Fruit fly (Drosophila melanogaster) whole organism, embryonic: ENCODE results near the gene CG42726.

Experiments used
- Adf1 ChIP-seq: fragments of 200-800 bp; sonication (Bioruptor generic); IDR thresholded peaks from 2 replicates; pipeline ENCODE4 v1.3.6; 2022; ENCODE audit warnings: missing biosample characterization, missing genetic modification characterization
- CG10274 ChIP-seq: fragments of 200-800 bp; sonication (Bioruptor generic); optimal IDR thresholded peaks from 3 replicates; lab custom pipeline; 2017; ENCODE audit warnings: missing biosample characterization, mild to moderate bottlenecking, missing genetic modification characterization
- CG11247 ChIP-seq: fragments of 200-800 bp; sonication (Bioruptor generic); IDR thresholded peaks from 2 replicates; pipeline ENCODE4 v1.3.6; 2022; ENCODE audit warnings: missing biosample characterization, missing genetic modification characterization
- CG12155 ChIP-seq: fragments of 200-800 bp; sonication (Bioruptor generic); optimal IDR thresholded peaks from 3 replicates; lab custom pipeline; 2016; ENCODE audit warnings: missing biosample characterization, missing genetic modification characterization
- CG12219 ChIP-seq: fragments of 200-800 bp; sonication (Bioruptor generic); optimal IDR thresholded peaks from 3 replicates; lab custom pipeline; 2018; ENCODE audit warnings: missing biosample characterization, mild to moderate bottlenecking, missing genetic modification characterization
- CG12942 ChIP-seq: fragments of 200-800 bp; sonication (Bioruptor generic); optimal IDR thresholded peaks from 3 replicates; lab custom pipeline; 2016; ENCODE audit warnings: missing biosample characterization, missing genetic modification characterization
- CG14050 ChIP-seq: fragments of 200-800 bp; sonication (Bioruptor generic); IDR thresholded peaks from 3 replicates; pipeline ENCODE4 v1.3.6; 2022; ENCODE audit warnings: missing biosample characterization, missing genetic modification characterization
- CG15479 ChIP-seq: fragments of 200-800 bp; sonication (Bioruptor generic); optimal IDR thresholded peaks from 3 replicates; lab custom pipeline; 2019; ENCODE audit warnings: missing biosample characterization, mild to moderate bottlenecking, missing genetic modification characterization, moderate library complexity
- CG17568 ChIP-seq: fragments of 200-800 bp; sonication (Bioruptor generic); optimal IDR thresholded peaks from 2 replicates; lab custom pipeline; 2018; ENCODE audit warnings: missing biosample characterization, mild to moderate bottlenecking, missing genetic modification characterization, moderate library complexity
- CG32532 ChIP-seq: fragments of 200-800 bp; sonication (Bioruptor generic); IDR thresholded peaks from 2 replicates; pipeline ENCODE4 v1.3.6; 2022; ENCODE audit warnings: missing biosample characterization, missing genetic modification characterization
- CG3995 ChIP-seq: fragments of 200-800 bp; sonication (Bioruptor generic); optimal IDR thresholded peaks from 3 replicates; lab custom pipeline; 2016; ENCODE audit warnings: missing biosample characterization, missing genetic modification characterization
- CG5245 ChIP-seq: fragments of 200-800 bp; sonication (Bioruptor generic); optimal IDR thresholded peaks from 3 replicates; lab custom pipeline; 2016; ENCODE audit warnings: missing biosample characterization, missing genetic modification characterization
- CG6854 ChIP-seq: fragments of 200-800 bp; sonication (Bioruptor generic); optimal IDR thresholded peaks from 3 replicates; lab custom pipeline; 2017; ENCODE audit warnings: missing biosample characterization, mild to moderate bottlenecking, missing genetic modification characterization
- CG7372 ChIP-seq: fragments of 200-800 bp; sonication (Bioruptor generic); IDR thresholded peaks from 2 replicates; pipeline ENCODE4 v1.3.6; 2022; ENCODE audit warnings: missing biosample characterization, missing genetic modification characterization
- CG8478 ChIP-seq: fragments of >200 bp; optimal IDR thresholded peaks from 2 replicates; lab custom pipeline; 2018
- CG9215 ChIP-seq: fragments of 200-800 bp; sonication (Bioruptor generic); IDR thresholded peaks from 2 replicates; pipeline ENCODE4 v1.3.6; 2022; ENCODE audit warnings: missing biosample characterization, missing genetic modification characterization
- CoRest ChIP-seq: fragments of 200-800 bp; sonication (Bioruptor generic); optimal IDR thresholded peaks from 3 replicates; lab custom pipeline; 2018; ENCODE audit warnings: missing biosample characterization, mild to moderate bottlenecking, missing genetic modification characterization, moderate library complexity
- D19A ChIP-seq: fragments of 200-800 bp; optimal IDR thresholded peaks from 3 replicates; lab custom pipeline; 2019; ENCODE audit warnings: missing biosample characterization, mild to moderate bottlenecking, missing genetic modification characterization, moderate library complexity
- Dbx ChIP-seq: fragments of 200-800 bp; sonication (Bioruptor generic); IDR thresholded peaks from 3 replicates; pipeline ENCODE4 v1.3.6; 2022; ENCODE audit warnings: missing biosample characterization, missing genetic modification characterization
- Deaf1 ChIP-seq: fragments of 200-800 bp; optimal IDR thresholded peaks from 3 replicates; lab custom pipeline; 2019; ENCODE audit warnings: missing biosample characterization, mild to moderate bottlenecking, missing genetic modification characterization, moderate library complexity
- Dek ChIP-seq: fragments of 200-800 bp; sonication (Bioruptor generic); optimal IDR thresholded peaks from 3 replicates; lab custom pipeline; 2019; ENCODE audit warnings: missing biosample characterization, mild to moderate bottlenecking, missing genetic modification characterization, moderate library complexity
- H15 ChIP-seq: fragments of 200-800 bp; sonication (Bioruptor generic); IDR thresholded peaks from 3 replicates; pipeline ENCODE4 v1.3.6; 2022; ENCODE audit warnings: missing biosample characterization, missing genetic modification characterization
- HmgD ChIP-seq: fragments of 200-800 bp; sonication (Bioruptor generic); optimal IDR thresholded peaks from 3 replicates; lab custom pipeline; 2016; ENCODE audit warnings: missing biosample characterization, missing genetic modification characterization
- Hmx ChIP-seq: fragments of 200-800 bp; sonication (Bioruptor generic); optimal IDR thresholded peaks from 2 replicates; lab custom pipeline; 2016; ENCODE audit warnings: missing biosample characterization, missing genetic modification characterization
- MTF-1 ChIP-seq: fragments of 200-800 bp; sonication (Bioruptor generic); optimal IDR thresholded peaks from 2 replicates; lab custom pipeline; 2018; ENCODE audit warnings: missing biosample characterization, mild to moderate bottlenecking, missing genetic modification characterization, borderline replicate concordance
- Max ChIP-seq: fragments of 200-800 bp; sonication (Bioruptor generic); optimal IDR thresholded peaks from 2 replicates; lab custom pipeline; 2016; ENCODE audit warnings: missing biosample characterization, mild to moderate bottlenecking, missing genetic modification characterization
- Mes4 ChIP-seq: fragments of 200-800 bp; sonication (Bioruptor generic); optimal IDR thresholded peaks from 2 replicates; lab custom pipeline; 2016; ENCODE audit warnings: missing biosample characterization, missing genetic modification characterization
- NK7.1 ChIP-seq: fragments of 200-800 bp; sonication (Bioruptor generic); optimal IDR thresholded peaks from 3 replicates; lab custom pipeline; 2016; ENCODE audit warnings: missing biosample characterization, missing genetic modification characterization
- Oaz ChIP-seq: fragments of 200-800 bp; sonication (Bioruptor generic); IDR thresholded peaks from 2 replicates; pipeline ENCODE4 v1.3.6; 2022; ENCODE audit warnings: missing biosample characterization, missing genetic modification characterization
- Opbp ChIP-seq: fragments of 200-800 bp; sonication (Bioruptor generic); IDR thresholded peaks from 3 replicates; pipeline ENCODE4 v1.3.6; 2022; ENCODE audit warnings: missing biosample characterization, missing genetic modification characterization; ENCODE audit not compliant: partially characterized antibody
- Poxn ChIP-seq: fragments of 200-800 bp; sonication (Bioruptor generic); IDR thresholded peaks from 2 replicates; pipeline ENCODE4 v1.3.6; 2022; ENCODE audit warnings: missing biosample characterization, missing genetic modification characterization
- Six4 ChIP-seq: fragments of 200-800 bp; sonication (Bioruptor generic); optimal IDR thresholded peaks from 2 replicates; lab custom pipeline; 2016; ENCODE audit warnings: missing biosample characterization, missing genetic modification characterization
- Spps ChIP-seq: fragments of 200-800 bp; sonication (Bioruptor generic); optimal IDR thresholded peaks from 2 replicates; lab custom pipeline; 2018; ENCODE audit warnings: missing biosample characterization, mild to moderate bottlenecking, missing genetic modification characterization
- Xbp1 ChIP-seq: fragments of 200-800 bp; sonication (Bioruptor generic); optimal IDR thresholded peaks from 3 replicates; lab custom pipeline; 2016; ENCODE audit warnings: missing biosample characterization, mild to moderate bottlenecking, missing genetic modification characterization
- br ChIP-seq: fragments of >200 bp; optimal IDR thresholded peaks from 2 replicates; lab custom pipeline; 2017
- emc ChIP-seq: fragments of 200-800 bp; sonication (Bioruptor generic); optimal IDR thresholded peaks from 2 replicates; lab custom pipeline; 2016; ENCODE audit warnings: missing biosample characterization, missing genetic modification characterization
- en ChIP-seq: fragments of 200-800 bp; sonication (Bioruptor generic); optimal IDR thresholded peaks from 2 replicates; lab custom pipeline; 2016; ENCODE audit warnings: missing biosample characterization, missing genetic modification characterization
- grau ChIP-seq: fragments of 200-800 bp; optimal IDR thresholded peaks from 3 replicates; lab custom pipeline; 2019; ENCODE audit warnings: missing biosample characterization, mild to moderate bottlenecking, missing genetic modification characterization, moderate library complexity
- gt ChIP-seq: fragments of 200-800 bp; sonication (Bioruptor generic); IDR thresholded peaks from 2 replicates; pipeline ENCODE4 v1.3.6; 2022; ENCODE audit warnings: missing biosample characterization, missing genetic modification characterization
- lmd ChIP-seq: fragments of 200-800 bp; sonication (Bioruptor generic); IDR thresholded peaks from 2 replicates; pipeline ENCODE4 v1.3.6; 2022; ENCODE audit warnings: missing biosample characterization, missing genetic modification characterization
- mirr ChIP-seq: fragments of 200-800 bp; sonication (Bioruptor generic); optimal IDR thresholded peaks from 3 replicates; lab custom pipeline; 2018; ENCODE audit warnings: missing biosample characterization, mild to moderate bottlenecking, missing genetic modification characterization
- pho ChIP-seq: fragments of 200-800 bp; sonication (Bioruptor generic); optimal IDR thresholded peaks from 2 replicates; lab custom pipeline; 2016; ENCODE audit warnings: missing biosample characterization, missing genetic modification characterization
- pita ChIP-seq: fragments of 200-800 bp; sonication (Bioruptor generic); optimal IDR thresholded peaks from 2 replicates; lab custom pipeline; 2017; ENCODE audit warnings: missing biosample characterization, mild to moderate bottlenecking, missing genetic modification characterization
- sens ChIP-seq: fragments of 200-800 bp; sonication (Bioruptor generic); peaks from one replicate; lab custom pipeline; 2016; ENCODE audit warnings: missing biosample characterization, missing genetic modification characterization
- slou ChIP-seq: fragments of 200-800 bp; sonication (Bioruptor generic); optimal IDR thresholded peaks from 3 replicates; lab custom pipeline; 2016; ENCODE audit warnings: missing biosample characterization, missing genetic modification characterization
- slp2 ChIP-seq: fragments of 200-800 bp; sonication (Bioruptor generic); optimal IDR thresholded peaks from 2 replicates; lab custom pipeline; 2016; ENCODE audit warnings: missing biosample characterization, missing genetic modification characterization
- sqz ChIP-seq: fragments of 200-800 bp; sonication (Bioruptor generic); optimal IDR thresholded peaks from 3 replicates; lab custom pipeline; 2018; ENCODE audit warnings: missing biosample characterization, mild to moderate bottlenecking, missing genetic modification characterization
- stc ChIP-seq: fragments of 200-800 bp; sonication (Bioruptor generic); IDR thresholded peaks from 2 replicates; pipeline ENCODE4 v1.3.6; 2022; ENCODE audit warnings: missing biosample characterization, missing genetic modification characterization
- vnd ChIP-seq: fragments of 200-800 bp; sonication (Bioruptor generic); IDR thresholded peaks from 3 replicates; pipeline ENCODE4 v1.3.6; 2022; ENCODE audit warnings: missing biosample characterization, missing genetic modification characterization; ENCODE audit not compliant: partially characterized antibody
- zen ChIP-seq: fragments of 200-800 bp; sonication (Bioruptor generic); optimal IDR thresholded peaks from 3 replicates; lab custom pipeline; 2018; ENCODE audit warnings: missing biosample characterization, mild to moderate bottlenecking, missing genetic modification characterization, moderate library complexity
- zfh2 ChIP-seq: fragments of 200-800 bp; sonication (Bioruptor generic); optimal IDR thresholded peaks from 2 replicates; lab custom pipeline; 2016; ENCODE audit warnings: missing biosample characterization, missing genetic modification characterization

The CG42726 gene

dm6 chr3R:15356645-15357431, 9.0 kb downstream of the CG42726 start, which contains the start of the genes Atg4b and Hibch (continued):
- peak; percentile 82 for TF ChIP-seq lmd
- TF ChIP-seq CoRest (tag; lab: Kevin White, UChicago) = peak; percentile 93
- TF ChIP-seq CG7372 (GFP tag; lab: Robert Waterston, UW) = peak; percentile 84
- no peak for TF ChIP-seq Mes4 (GFP tag; lab: Kevin White, UChicago)
- peak; percentile 65 for TF ChIP-seq CG11247 (GFP tag; lab: Robert Waterston, UW)
- peak; percentile 91 for TF ChIP-seq zen
- TF ChIP-seq Dek (tag; lab: Kevin White, UChicago) = no peak
- peak; percentile 65 for TF ChIP-seq Spps
- TF ChIP-seq CG6854 (GFP tag; lab: Kevin White, UChicago) = peak; percentile 36
- TF ChIP-seq CG15479 (GFP tag; lab: Kevin White, UChicago) = peak; percentile 62
- peak; percentile 82 for TF ChIP-seq CG12155
- TF ChIP-seq pho (GFP tag; lab: Kevin White, UChicago) = peak; percentile 46
- peak; percentile 63; the same call in 2 of the 3 replicates for TF ChIP-seq CG14050 (GFP tag; lab: Robert Waterston, UW)
- peak; percentile 74 for TF ChIP-seq CG12942
- TF ChIP-seq CG9215 (GFP tag; lab: Robert Waterston, UW) = peak; percentile 86
- TF ChIP-seq Max (GFP tag; lab: Kevin White, UChicago) = peak; percentile 89
- TF ChIP-seq CG12219 (GFP tag; lab: Kevin White, UChicago) = peak; percentile 43
- no peak for TF ChIP-seq HmgD
- TF ChIP-seq CG32532 (GFP tag; lab: Robert Waterston, UW) = peak; percentile 86
- peak; percentile 70 for TF ChIP-seq CG5245 (GFP tag; lab: Kevin White, UChicago)
- TF ChIP-seq Six4 (GFP tag; lab: Kevin White, UChicago) = peak; percentile 62
- no peak; the same call in 1 of the 2 replicates for TF ChIP-seq Poxn (GFP tag; lab: Robert Waterston, UW)
- TF ChIP-seq emc (GFP tag; lab: Kevin White, UChicago) = no peak
- peak; percentile 59; the same call in 1 of the 2 replicates for TF ChIP-seq gt (GFP tag; lab: Robert Waterston, UW)
- TF ChIP-seq CG3995 (GFP tag; lab: Kevin White, UChicago) = peak; percentile 57
- no peak for TF ChIP-seq en (GFP tag; lab: Kevin White, UChicago)
- no peak for TF ChIP-seq vnd
- peak; percentile 44 for TF ChIP-seq CG10274 (GFP tag; lab: Kevin White, UChicago)
- peak; percentile 27 for TF ChIP-seq MTF-1 (GFP tag; lab: Kevin White, UChicago)
- TF ChIP-seq CG17568 (GFP tag; lab: Kevin White, UChicago) = no peak
- peak; percentile 46 for TF ChIP-seq mirr (GFP tag; lab: Kevin White, UChicago)
- TF ChIP-seq Oaz = peak; percentile 48; the same call in 1 of the 2 replicates
- no peak for TF ChIP-seq br
- peak; percentile 73; the same call in 2 of the 3 replicates for TF ChIP-seq H15 (GFP tag; lab: Robert Waterston, UW)
- TF ChIP-seq slou (GFP tag; lab: Kevin White, UChicago) = peak; percentile 79
- peak; percentile 43; the same call in 1 of the 2 replicates for TF ChIP-seq Adf1
- TF ChIP-seq sqz (GFP tag; lab: Kevin White, UChicago) = no peak
- no peak for TF ChIP-seq D19A (tag; lab: Kevin White, UChicago)
- TF ChIP-seq grau (tag; lab: Kevin White, UChicago) = peak; percentile 89
- no peak for TF ChIP-seq Deaf1
- TF ChIP-seq slp2 (GFP tag; lab: Kevin White, UChicago) = no peak
- TF ChIP-seq sens (GFP tag; lab: Kevin White, UChicago) = peak; percentile 3
- no peak for TF ChIP-seq Hmx (GFP tag; lab: Kevin White, UChicago)
- TF ChIP-seq zfh2 = peak; percentile 69
- TF ChIP-seq Dbx (GFP tag; lab: Robert Waterston, UW) = peak; percentile 81
- TF ChIP-seq CG8478 (lab: Kevin White, UChicago) = peak; percentile 77
- peak; percentile 74 for TF ChIP-seq stc (GFP tag; lab: Robert Waterston, UW)
- TF ChIP-seq Opbp (GFP tag; lab: Robert Waterston, UW) = no peak
- TF ChIP-seq pita = no peak
- TF ChIP-seq NK7.1 (GFP tag; lab: Kevin White, UChicago) = no peak
- TF ChIP-seq Xbp1 (GFP tag; lab: Kevin White, UChicago) = peak; percentile 88
